Worm (Caenorhabditis elegans) whole organism, midembryonic: ENCODE results near the gene fask-1.

Experiments
- T22C8.4 ChIP-seq: fragments of 200-800 bp; sonication (Bioruptor generic); IDR thresholded peaks from 2 replicates; pipeline ENCODE4 v1.3.6; 2022; ENCODE audit warnings: missing genetic modification characterization, missing compliant biosample characterization
- cog-1 ChIP-seq: sonication (generic microtip); optimal IDR thresholded peaks from 2 replicates; lab custom pipeline; 2016; ENCODE audit warnings: missing genetic modification characterization, missing compliant biosample characterization
- flt-1 ChIP-seq: fragments of 200-800 bp; sonication (Bioruptor generic); IDR thresholded peaks from 2 replicates; pipeline ENCODE4 v1.3.6; 2022; ENCODE audit warnings: missing genetic modification characterization, missing compliant biosample characterization
- klf-2 ChIP-seq: fragments of 200-800 bp; sonication (Bioruptor generic); conservative IDR thresholded peaks from 2 replicates; pipeline ENCODE4 v1.3.6; 2022; ENCODE audit warnings: missing genetic modification reagents, missing genetic modification characterization, missing compliant biosample characterization
- med-1 ChIP-seq: sonication (generic microtip); optimal IDR thresholded peaks from 2 replicates; lab custom pipeline; 2017; ENCODE audit warnings: missing genetic modification characterization, mild to moderate bottlenecking, missing compliant biosample characterization, antibody characterized with exemption, missing genetic modification reagents; ENCODE audit not compliant: insufficient read depth
- ref-1 ChIP-seq: fragments of 200-800 bp; sonication (Bioruptor generic); conservative IDR thresholded peaks from 2 replicates; pipeline ENCODE4 v1.3.6; 2022; ENCODE audit warnings: missing genetic modification reagents, missing genetic modification characterization, missing compliant biosample characterization
- tab-1 ChIP-seq: fragments of 200-800 bp; sonication (Bioruptor generic); IDR thresholded peaks from 2 replicates; pipeline ENCODE4 v1.3.6; 2022; ENCODE audit warnings: missing genetic modification characterization, missing compliant biosample characterization
- ztf-23 ChIP-seq: fragments of 200-800 bp; sonication (Bioruptor generic); IDR thresholded peaks from 2 replicates; pipeline ENCODE4 v1.3.6; 2022; ENCODE audit warnings: missing genetic modification reagents, missing genetic modification characterization, missing compliant biosample characterization
- ztf-29 ChIP-seq: fragments of 200-800 bp; sonication (Bioruptor generic); IDR thresholded peaks from 2 replicates; pipeline ENCODE4 v1.3.6; 2022; ENCODE audit warnings: missing genetic modification reagents, missing genetic modification characterization, missing compliant biosample characterization

Gene fask-1

ce11 chrIV:13068451-13068850 lies 32.1 kb upstream of the fask-1 start, which contains the start of gene scl-6:
Gene scl-6, plus strand, starts transcription at chrIV:13068751.
- TF ChIP-seq med-1 (no peak), cog-1 (tag; lab: Kevin White, UChicago) (no peak), tab-1 (GFP tag; lab: Robert Waterston, UW) (no peak), T22C8.4 (GFP tag; lab: Robert Waterston, UW) (no peak)

- TF ChIP-seq med-1 (no peak), T22C8.4 (GFP tag; lab: Robert Waterston, UW) (no peak), cog-1 (tag; lab: Kevin White, UChicago) (no peak), flt-1 (GFP tag; lab: Robert Waterston, UW) (no peak), ztf-29 (GFP tag; lab: Robert Waterston, UW) (no peak)
These were observed 30.4 kb upstream of the fask-1 start, which contains the start of gene scl-7 for ce11 chrIV:13070142-13070541. Gene scl-7, plus strand, starts transcription at chrIV:13070442.

- TF ChIP-seq ztf-29 (GFP tag; lab: Robert Waterston, UW) (no peak), flt-1 (GFP tag; lab: Robert Waterston, UW) (no peak), klf-2 (GFP tag; lab: Robert Waterston, UW) (no peak), ref-1 (GFP tag; lab: Robert Waterston, UW) (no peak)
These were observed 29.1 kb upstream of the fask-1 start, which contains the start of gene scl-8 for ce11 chrIV:13071445-13071844. Gene scl-8, plus strand, starts transcription at chrIV:13071745.

ce11 chrIV:13075625-13076252 lies 24.8 kb upstream of the fask-1 start:
- TF ChIP-seq med-1 (no peak), flt-1 (GFP tag; lab: Robert Waterston, UW) (no peak), klf-2 (GFP tag; lab: Robert Waterston, UW) (no peak), T22C8.4 (GFP tag; lab: Robert Waterston, UW) (no peak), cog-1 (tag; lab: Kevin White, UChicago) (no peak), ztf-29 (GFP tag; lab: Robert Waterston, UW) (no peak), ref-1 (GFP tag; lab: Robert Waterston, UW) (no peak), tab-1 (GFP tag; lab: Robert Waterston, UW) (no peak), ztf-23 (no peak)

- no peak for TF ChIP-seq T22C8.4 (GFP tag; lab: Robert Waterston, UW)
- no peak for TF ChIP-seq ztf-23
- TF ChIP-seq cog-1 (tag; lab: Kevin White, UChicago) = no peak
- TF ChIP-seq flt-1 (GFP tag; lab: Robert Waterston, UW) = no peak
- no peak for TF ChIP-seq ztf-29 (GFP tag; lab: Robert Waterston, UW)
- TF ChIP-seq klf-2 (GFP tag; lab: Robert Waterston, UW) = no peak
- TF ChIP-seq med-1 = no peak
- TF ChIP-seq tab-1 (GFP tag; lab: Robert Waterston, UW) = no peak
These were observed 23.9 kb upstream of the fask-1 start, which contains the start of gene C39E9.7 for ce11 chrIV:13076620-13077019. Gene C39E9.7, minus strand, starts transcription at chrIV:13076720.

ce11 chrIV:13077694-13078093 lies 22.8 kb upstream of the fask-1 start:
- TF ChIP-seq cog-1 (tag; lab: Kevin White, UChicago) (no peak), tab-1 (GFP tag; lab: Robert Waterston, UW) (no peak), ztf-29 (GFP tag; lab: Robert Waterston, UW) (no peak), klf-2 (GFP tag; lab: Robert Waterston, UW) (no peak), T22C8.4 (GFP tag; lab: Robert Waterston, UW) (no peak)

- no peak for TF ChIP-seq ztf-29 (GFP tag; lab: Robert Waterston, UW)
- TF ChIP-seq tab-1 (GFP tag; lab: Robert Waterston, UW) = no peak
- no peak for TF ChIP-seq ztf-23
- no peak for TF ChIP-seq klf-2 (GFP tag; lab: Robert Waterston, UW)
- TF ChIP-seq med-1 = no peak
- TF ChIP-seq flt-1 (GFP tag; lab: Robert Waterston, UW) = no peak
- no peak for TF ChIP-seq cog-1 (tag; lab: Kevin White, UChicago)
- TF ChIP-seq T22C8.4 (GFP tag; lab: Robert Waterston, UW) = no peak
- TF ChIP-seq ref-1 (GFP tag; lab: Robert Waterston, UW) = no peak
These were observed 22.2 kb upstream of the fask-1 start for ce11 chrIV:13078342-13078741.

ce11 chrIV:13079119-13079518 lies 21.4 kb upstream of the fask-1 start, which contains the start of gene C39E9.8:
Gene C39E9.8, plus strand, starts transcription at chrIV:13079446.
- TF ChIP-seq ref-1 (GFP tag; lab: Robert Waterston, UW) (no peak), cog-1 (tag; lab: Kevin White, UChicago) (no peak), T22C8.4 (GFP tag; lab: Robert Waterston, UW) (no peak), ztf-29 (GFP tag; lab: Robert Waterston, UW) (no peak), ztf-23 (no peak), klf-2 (GFP tag; lab: Robert Waterston, UW) (no peak), tab-1 (GFP tag; lab: Robert Waterston, UW) (no peak), flt-1 (GFP tag; lab: Robert Waterston, UW) (no peak), med-1 (no peak)

- no peak for TF ChIP-seq T22C8.4 (GFP tag; lab: Robert Waterston, UW)
- TF ChIP-seq med-1 = no peak
- TF ChIP-seq ztf-29 (GFP tag; lab: Robert Waterston, UW) = no peak
- TF ChIP-seq ref-1 (GFP tag; lab: Robert Waterston, UW) = no peak
- TF ChIP-seq flt-1 (GFP tag; lab: Robert Waterston, UW) = no peak
- TF ChIP-seq klf-2 (GFP tag; lab: Robert Waterston, UW) = no peak
- TF ChIP-seq tab-1 (GFP tag; lab: Robert Waterston, UW) = no peak
- TF ChIP-seq ztf-23 = no peak
- TF ChIP-seq cog-1 (tag; lab: Kevin White, UChicago) = no peak
These were observed 20.3 kb upstream of the fask-1 start for ce11 chrIV:13080185-13080584.

ce11 chrIV:13080861-13081260 lies 19.7 kb upstream of the fask-1 start:
- no peak for TF ChIP-seq ztf-29 (GFP tag; lab: Robert Waterston, UW)
- TF ChIP-seq med-1 = no peak
- TF ChIP-seq ztf-23 = no peak
- no peak for TF ChIP-seq klf-2 (GFP tag; lab: Robert Waterston, UW)
- TF ChIP-seq flt-1 (GFP tag; lab: Robert Waterston, UW) = no peak
- TF ChIP-seq cog-1 (tag; lab: Kevin White, UChicago) = no peak
- no peak for TF ChIP-seq ref-1 (GFP tag; lab: Robert Waterston, UW)
- TF ChIP-seq T22C8.4 (GFP tag; lab: Robert Waterston, UW) = no peak
- TF ChIP-seq tab-1 (GFP tag; lab: Robert Waterston, UW) = no peak
